Worm (Caenorhabditis elegans) whole organism, L4 larva: ENCODE measurements around the gene Y49F6B.20.

Source experiments
- D1046.2 ChIP-seq: fragments of 200-800 bp; sonication (Bioruptor generic); IDR thresholded peaks from 2 replicates; pipeline ENCODE4 v1.3.6; 2022; ENCODE audit warnings: missing genetic modification characterization, missing compliant biosample characterization
- F10B5.3 ChIP-seq: sonication (generic microtip); optimal IDR thresholded peaks from 2 replicates; lab custom pipeline; 2016; ENCODE audit warnings: mild to moderate bottlenecking, missing genetic modification characterization, missing compliant biosample characterization
- F26F4.8 ChIP-seq: fragments of 200-800 bp; sonication (Bioruptor generic); conservative IDR thresholded peaks from 2 replicates; pipeline ENCODE4 v1.3.6; 2022; ENCODE audit warnings: missing genetic modification characterization, missing compliant biosample characterization
- Y48G9A.11 ChIP-seq: fragments of 200-800 bp; sonication (Bioruptor generic); IDR thresholded peaks from 2 replicates; pipeline ENCODE4 v1.3.6; 2022; ENCODE audit warnings: missing genetic modification reagents, missing genetic modification characterization, missing compliant biosample characterization
- ZK337.2 ChIP-seq: fragments of 200-800 bp; sonication (Bioruptor generic); IDR thresholded peaks from 2 replicates; pipeline ENCODE4 v1.3.6; 2022; ENCODE audit warnings: missing genetic modification reagents, missing genetic modification characterization, missing compliant biosample characterization
- aha-1 ChIP-seq: fragments of 150-350 bp; peaks from one replicate; lab custom pipeline; 2014; ENCODE audit warnings: missing biosample characterization, missing genetic modification characterization
- ama-1 ChIP-seq: fragments of 150-350 bp; optimal IDR thresholded peaks from 2 replicates; lab custom pipeline; 2014; ENCODE audit warnings: inconsistent platforms, mixed read lengths
- attf-4 ChIP-seq: sonication (generic microtip); optimal IDR thresholded peaks from 3 replicates; lab custom pipeline; 2017; ENCODE audit warnings: missing biosample characterization, missing genetic modification characterization
- ceh-20 ChIP-seq: fragments of 200-800 bp; sonication (Bioruptor generic); IDR thresholded peaks from 2 replicates; pipeline ENCODE4 v1.3.6; 2022; ENCODE audit warnings: missing genetic modification reagents, missing genetic modification characterization, missing compliant biosample characterization
- ceh-28 ChIP-seq: fragments of 150-350 bp; optimal IDR thresholded peaks from 2 replicates; lab custom pipeline; 2014; ENCODE audit warnings: missing biosample characterization, missing genetic modification reagents, missing genetic modification characterization
- daf-19 ChIP-seq: fragments of 200-800 bp; sonication (Bioruptor generic); conservative IDR thresholded peaks from 2 replicates; pipeline ENCODE4 v1.3.6; 2022; ENCODE audit warnings: missing genetic modification characterization, missing compliant biosample characterization
- dmd-9 ChIP-seq: fragments of 200-800 bp; sonication (Bioruptor generic); IDR thresholded peaks from 2 replicates; pipeline ENCODE4 v1.3.6; 2022; ENCODE audit warnings: missing genetic modification reagents, missing genetic modification characterization, missing compliant biosample characterization
- egl-43 ChIP-seq: fragments of 200-800 bp; sonication (Bioruptor generic); IDR thresholded peaks from 2 replicates; pipeline ENCODE4 v1.3.6; 2022; ENCODE audit warnings: missing genetic modification reagents, missing genetic modification characterization, missing compliant biosample characterization
- gei-8 ChIP-seq: fragments of 200-800 bp; sonication (Bioruptor generic); optimal IDR thresholded peaks from 2 replicates; lab custom pipeline; 2018; ENCODE audit warnings: mild to moderate bottlenecking, missing genetic modification characterization, missing compliant biosample characterization
- hlh-11 ChIP-seq: fragments of 200-800 bp; sonication (Bioruptor generic); optimal IDR thresholded peaks from 2 replicates; lab custom pipeline; 2018; ENCODE audit warnings: mild to moderate bottlenecking, missing genetic modification characterization, missing compliant biosample characterization
- jun-1 ChIP-seq: fragments of 150-350 bp; optimal IDR thresholded peaks from 2 replicates; lab custom pipeline; 2014; ENCODE audit warnings: missing biosample characterization, missing genetic modification reagents, missing genetic modification characterization
- lin-15B ChIP-seq: fragments of 150-350 bp; sonication (generic microtip); optimal IDR thresholded peaks from 3 replicates; lab custom pipeline; 2014; ENCODE audit warnings: missing biosample characterization, missing genetic modification characterization
- lin-38 ChIP-seq: fragments of 200-800 bp; sonication (Bioruptor generic); IDR thresholded peaks from 2 replicates; pipeline ENCODE4 v1.3.6; 2022; ENCODE audit warnings: missing genetic modification reagents, missing genetic modification characterization, missing compliant biosample characterization
- lin-39 ChIP-seq: fragments of 150-350 bp; optimal IDR thresholded peaks from 2 replicates; lab custom pipeline; 2014; ENCODE audit warnings: missing biosample characterization, missing genetic modification reagents, missing genetic modification characterization
- lir-3 ChIP-seq: sonication (generic microtip); optimal IDR thresholded peaks from 2 replicates; lab custom pipeline; 2016; ENCODE audit warnings: mild to moderate bottlenecking, missing genetic modification characterization, missing compliant biosample characterization
- lsy-2 ChIP-seq, 2 experiments: fragments of 150-350 bp in 1 of 2; sonication (generic microtip) in 1 of 2; optimal IDR thresholded peaks; 2 replicates each; lab custom pipeline; 2014 to 2017; ENCODE audit warnings: missing biosample characterization in 2 of 2, missing genetic modification characterization in 2 of 2
- madf-9 ChIP-seq: fragments of 200-800 bp; sonication (Bioruptor generic); conservative IDR thresholded peaks from 2 replicates; pipeline ENCODE4 v1.3.6; 2022; ENCODE audit warnings: missing genetic modification reagents, missing genetic modification characterization, missing compliant biosample characterization
- mdt-29 ChIP-seq: fragments of 200-800 bp; sonication (Bioruptor generic); IDR thresholded peaks from 2 replicates; pipeline ENCODE4 v1.3.6; 2022; ENCODE audit warnings: missing genetic modification reagents, missing genetic modification characterization, missing compliant biosample characterization
- mes-2 ChIP-seq: sonication (generic microtip); optimal IDR thresholded peaks from 2 replicates; lab custom pipeline; 2016; ENCODE audit warnings: missing genotype, mild to moderate bottlenecking, missing genetic modification characterization, missing compliant biosample characterization; ENCODE audit not compliant: poor library complexity, severe bottlenecking
- nhr-10 ChIP-seq: fragments of 150-350 bp; optimal IDR thresholded peaks from 2 replicates; lab custom pipeline; 2014; ENCODE audit warnings: missing biosample characterization, missing genetic modification characterization
- nhr-102 ChIP-seq: sonication (generic microtip); optimal IDR thresholded peaks from 2 replicates; lab custom pipeline; 2016; ENCODE audit warnings: mild to moderate bottlenecking, missing genetic modification characterization, moderate library complexity, missing compliant biosample characterization
- nhr-11 ChIP-seq: fragments of 150-350 bp; optimal IDR thresholded peaks from 2 replicates; lab custom pipeline; 2014; ENCODE audit warnings: missing biosample characterization, missing genetic modification characterization
- nhr-25 ChIP-seq: sonication (generic microtip); optimal IDR thresholded peaks from 2 replicates; lab custom pipeline; 2017; ENCODE audit warnings: missing genetic modification characterization, mild to moderate bottlenecking, missing compliant biosample characterization, antibody characterized with exemption, moderate library complexity, borderline replicate concordance; ENCODE audit not compliant: insufficient read depth
- nhr-6 ChIP-seq: fragments of 150-350 bp; optimal IDR thresholded peaks from 2 replicates; lab custom pipeline; 2014; ENCODE audit warnings: missing biosample characterization, missing genetic modification characterization
- nhr-76 ChIP-seq: fragments of 150-350 bp; optimal IDR thresholded peaks from 2 replicates; lab custom pipeline; 2014; ENCODE audit warnings: missing biosample characterization, missing genetic modification characterization
- pha-4 ChIP-seq, 2 experiments: fragments of 150-350 bp in 1 of 2; fragments of 200-800 bp in 1 of 2; sonication (Bioruptor generic) in 1 of 2; IDR thresholded peaks in 1 of 2; optimal IDR thresholded peaks in 1 of 2; 2 replicates each; pipeline versions ENCODE4 v1.3.6 to Lab custom; 2014 to 2022; ENCODE audit warnings: missing genetic modification characterization in 2 of 2, missing genetic modification reagents in 2 of 2, missing biosample characterization in 1 of 2, missing compliant biosample characterization in 1 of 2
- saeg-2 ChIP-seq: fragments of 200-800 bp; sonication (Bioruptor generic); IDR thresholded peaks from 2 replicates; pipeline ENCODE4 v1.3.6; 2022; ENCODE audit warnings: missing genetic modification reagents, missing genetic modification characterization, missing compliant biosample characterization
- set-16 ChIP-seq: fragments of 200-800 bp; sonication (Bioruptor generic); IDR thresholded peaks from 2 replicates; pipeline ENCODE4 v1.3.6; 2022; ENCODE audit warnings: missing genetic modification reagents, missing genetic modification characterization, missing compliant biosample characterization
- snpc-1.2 ChIP-seq: fragments of 200-800 bp; sonication (Bioruptor generic); IDR thresholded peaks from 2 replicates; pipeline ENCODE4 v1.3.6; 2022; ENCODE audit warnings: missing genetic modification reagents, missing genetic modification characterization, missing compliant biosample characterization
- snpc-4 ChIP-seq: fragments of 150-350 bp; optimal IDR thresholded peaks from 2 replicates; lab custom pipeline; 2014; ENCODE audit warnings: missing biosample characterization, missing genetic modification characterization
- spr-1 ChIP-seq: sonication (generic microtip); optimal IDR thresholded peaks from 2 replicates; lab custom pipeline; 2016; ENCODE audit warnings: mild to moderate bottlenecking, missing genetic modification characterization, missing compliant biosample characterization
- spr-3 ChIP-seq: fragments of 200-800 bp; sonication (Bioruptor generic); optimal IDR thresholded peaks from 2 replicates; lab custom pipeline; 2018; ENCODE audit warnings: mild to moderate bottlenecking, missing genetic modification characterization, missing compliant biosample characterization
- tag-97 ChIP-seq: fragments of 200-800 bp; sonication (Bioruptor generic); IDR thresholded peaks from 2 replicates; pipeline ENCODE4 v1.3.6; 2022; ENCODE audit warnings: missing genetic modification characterization, missing compliant biosample characterization
- tra-1 ChIP-seq: fragments of 200-800 bp; sonication (Bioruptor generic); IDR thresholded peaks from 2 replicates; pipeline ENCODE4 v1.3.6; 2022; ENCODE audit warnings: missing genetic modification reagents, missing genetic modification characterization, missing compliant biosample characterization
- vab-7 ChIP-seq: fragments of 200-800 bp; sonication (Bioruptor generic); IDR thresholded peaks from 2 replicates; pipeline ENCODE4 v1.3.6; 2022; ENCODE audit warnings: missing genetic modification reagents, missing genetic modification characterization, missing compliant biosample characterization
- zag-1 ChIP-seq: fragments of 150-350 bp; optimal IDR thresholded peaks from 2 replicates; lab custom pipeline; 2014; ENCODE audit warnings: missing biosample characterization, missing genetic modification characterization
- zfp-3 ChIP-seq: fragments of 200-800 bp; sonication (Bioruptor generic); conservative IDR thresholded peaks from 2 replicates; pipeline ENCODE4 v1.3.6; 2022; ENCODE audit warnings: missing genetic modification reagents, missing genetic modification characterization, missing compliant biosample characterization

The Y49F6B.20 gene

ce11 chrII:3514631-3515030, 44.2 kb upstream of the Y49F6B.20 start, which contains the start of gene srz-5:
srz-5 (minus strand) TSS chrII:3514731.
- TF ChIP-seq madf-9 (GFP tag; lab: Robert Waterston, UW) (no peak), mes-2 (tag; lab: Kevin White, UChicago) (no peak), lin-39 (tag; lab: Kevin White, UChicago) (no peak), tag-97 (GFP tag; lab: Robert Waterston, UW) (no peak)

- TF ChIP-seq tra-1 (0 out of 2 replicates have a peak, but pooled peaks have one; percentile 19), saeg-2 (GFP tag; lab: Robert Waterston, UW) (no peak)
These were observed 41.8 kb upstream of the Y49F6B.20 start, which contains the start of gene Y49F6B.19 for ce11 chrII:3512240-3512639. Y49F6B.19 (minus strand) TSS chrII:3512340.

ce11 chrII:3504717-3505116, 34.3 kb upstream of the Y49F6B.20 start, which contains the start of gene cyh-1:
cyh-1 (plus strand) TSS chrII:3505017.
- no peak for TF ChIP-seq vab-7 (GFP tag; lab: Robert Waterston, UW)
- TF ChIP-seq lin-38 (GFP tag; lab: Robert Waterston, UW), result 0 out of 2 replicates have a peak, but pooled peaks have one; percentile 15
- no peak for TF ChIP-seq nhr-76 (tag; lab: Kevin White, UChicago)
- no peak for TF ChIP-seq daf-19
- TF ChIP-seq, all 104 proteins: peak for 1

ce11 chrII:3502520-3503323, 32.3 kb upstream of the Y49F6B.20 start, which contains the start of the genes col-71 and Y49F6B.2:
col-71 (minus strand) TSS chrII:3502570.
Y49F6B.2 (plus strand) TSS chrII:3502968.
- TF ChIP-seq daf-19 (no peak), lin-38 (GFP tag; lab: Robert Waterston, UW) (peak; percentile 98), gei-8 (GFP tag; lab: Kevin White, UChicago) (no peak), zfp-3 (peak; percentile 42; the same call in 1 of the 2 replicates), ama-1 (lab: Kevin White, UChicago) (no peak), spr-1 (tag; lab: Kevin White, UChicago) (no peak), ceh-28 (tag; lab: Kevin White, UChicago) (no peak), ZK337.2 (GFP tag; lab: Robert Waterston, UW) (peak; percentile 72), zag-1 (tag; lab: Kevin White, UChicago) (no peak), nhr-102 (no peak), jun-1 (no peak), lsy-2 (tag; optimal IDR thresholded peaks at IDR 0.05; lab: Kevin White, UChicago) (peak in 1 of 2 experiments; percentile 85), D1046.2 (GFP tag; lab: Robert Waterston, UW) (0 out of 2 replicates have a peak, but pooled peaks have one; percentile 52), lir-3 (tag; lab: Kevin White, UChicago) (no peak), nhr-25 (tag; lab: Kevin White, UChicago) (no peak), lin-39 (tag; lab: Kevin White, UChicago) (no peak), set-16 (GFP tag; lab: Robert Waterston, UW) (no peak), nhr-6 (tag; lab: Kevin White, UChicago) (peak; percentile 45), lin-15B (tag; lab: Kevin White, UChicago) (peak; percentile 40), dmd-9 (GFP tag; lab: Robert Waterston, UW) (peak; percentile 64; the same call in 1 of the 2 replicates), snpc-1.2 (no peak), mdt-29 (GFP tag; lab: Robert Waterston, UW) (no peak), pha-4 (GFP tag; IDR thresholded peaks at IDR 0.05; lab: Robert Waterston, UW) (0 out of 2 replicates have a peak, but pooled peaks have one; percentile 18), pha-4 (tag; optimal IDR thresholded peaks at IDR 0.05; lab: Kevin White, UChicago) (no peak), nhr-10 (tag; lab: Kevin White, UChicago) (no peak), Y48G9A.11 (GFP tag; lab: Robert Waterston, UW) (peak; percentile 85), nhr-11 (tag; lab: Kevin White, UChicago) (no peak), hlh-11 (peak; percentile 15), F26F4.8 (no peak), ceh-20 (GFP tag; lab: Robert Waterston, UW) (no peak), F10B5.3 (tag; lab: Kevin White, UChicago) (no peak), snpc-4 (tag; lab: Kevin White, UChicago) (no peak), attf-4 (tag; lab: Kevin White, UChicago) (no peak), spr-3 (GFP tag; lab: Kevin White, UChicago) (no peak), aha-1 (tag; lab: Kevin White, UChicago) (no peak), egl-43 (GFP tag; lab: Robert Waterston, UW) (no peak)
